Worm (Caenorhabditis elegans) whole organism, young adult: Measurements from ENCODE around the gene nipi-4.

Source experiments
- F49E8.2 ChIP-seq: sonication (generic microtip); optimal IDR thresholded peaks from 3 replicates; lab custom pipeline; 2017; ENCODE audit warnings: missing genetic modification characterization, mild to moderate bottlenecking, missing compliant biosample characterization, antibody characterized with exemption, moderate library complexity; ENCODE audit not compliant: insufficient read depth
- ama-1 ChIP-seq, 3 experiments: fragments of 150-350 bp in 1 of 3; sonication (generic microtip) in 2 of 3; optimal IDR thresholded peaks; 2 replicates each; lab custom pipeline; 2014 to 2018; ENCODE audit warnings: missing biosample characterization in 2 of 3, missing genetic modification characterization in 2 of 3, missing genetic modification reagents in 2 of 3
- ceh-58 ChIP-seq: fragments of 200-800 bp; sonication (Bioruptor generic); IDR thresholded peaks from 2 replicates; pipeline ENCODE4 v1.3.6; 2022; ENCODE audit warnings: missing genetic modification characterization, missing compliant biosample characterization
- ets-4 ChIP-seq: fragments of 200-800 bp; sonication (Bioruptor generic); optimal IDR thresholded peaks from 2 replicates; lab custom pipeline; 2018; ENCODE audit warnings: mild to moderate bottlenecking, missing genetic modification characterization, missing compliant biosample characterization
- hlh-12 ChIP-seq: sonication (generic microtip); optimal IDR thresholded peaks from 2 replicates; lab custom pipeline; 2016; ENCODE audit warnings: missing genetic modification characterization, missing compliant biosample characterization
- lag-1 ChIP-seq: fragments of 200-800 bp; sonication (Bioruptor generic); IDR thresholded peaks from 2 replicates; pipeline ENCODE4 v1.3.6; 2022; ENCODE audit warnings: missing genetic modification reagents, missing genetic modification characterization, missing compliant biosample characterization
- madf-6 ChIP-seq: fragments of 200-800 bp; sonication (Bioruptor generic); IDR thresholded peaks from 2 replicates; pipeline ENCODE4 v1.3.6; 2022; ENCODE audit warnings: missing genetic modification reagents, missing genetic modification characterization, missing compliant biosample characterization
- xnd-1 ChIP-seq: sonication (generic microtip); optimal IDR thresholded peaks from 2 replicates; lab custom pipeline; 2016; ENCODE audit warnings: missing genotype, missing genetic modification reagents, missing genetic modification characterization, missing compliant biosample characterization
- ztf-28 ChIP-seq: fragments of 200-800 bp; sonication (Bioruptor generic); IDR thresholded peaks from 2 replicates; pipeline ENCODE4 v1.3.6; 2022; ENCODE audit warnings: missing genetic modification reagents, missing genetic modification characterization, missing compliant biosample characterization

- no peak for TF ChIP-seq ets-4
- TF ChIP-seq hlh-12 (tag; lab: Kevin White, UChicago) = no peak
- no peak for TF ChIP-seq ama-1 (optimal IDR thresholded peaks at IDR 0.05; lab: Kevin White, UChicago)
- TF ChIP-seq ama-1 (GFP tag; optimal IDR thresholded peaks at IDR 0.05; lab: Kevin White, UChicago) = no peak
- no peak for TF ChIP-seq ztf-28 (GFP tag; lab: Robert Waterston, UW)
- no peak for TF ChIP-seq madf-6 (GFP tag; lab: Robert Waterston, UW)
- TF ChIP-seq F49E8.2 (tag; lab: Kevin White, UChicago) = no peak
- TF ChIP-seq ceh-58 (GFP tag; lab: Robert Waterston, UW) = no peak
- TF ChIP-seq lag-1 (GFP tag; lab: Robert Waterston, UW) = no peak
- TF ChIP-seq xnd-1 (tag; lab: Kevin White, UChicago) = no peak
Observed at ce11 chrV:7870707-7871106, at the start of gene nipi-4.
